Worm (Caenorhabditis elegans): Measurements from ENCODE around the gene F54D10.9.

Gene F54D10.9

ce11 chrII:3795323-3795722 is 37.0 kb downstream of the F54D10.9 start, which contains the start of gene Y8A9A.2:
Y8A9A.2 (plus strand) TSS chrII:3795623.
- TF ChIP-seq dmd-9 (GFP tag; IDR thresholded peaks at IDR 0.05) = no peak
- no peak for TF ChIP-seq F26F4.8 (GFP tag; conservative IDR thresholded peaks at IDR 0.05)
- no peak for TF ChIP-seq mdl-1 (tag; optimal IDR thresholded peaks at IDR 0.05)
- no peak for TF ChIP-seq arid-1 (GFP tag; conservative IDR thresholded peaks at IDR 0.05)
- TF ChIP-seq lin-29 (GFP tag; IDR thresholded peaks at IDR 0.05) = no peak
- TF ChIP-seq lsy-2 (tag; optimal IDR thresholded peaks at IDR 0.05) = no peak
- TF ChIP-seq zip-2 (tag; optimal IDR thresholded peaks at IDR 0.05) = no peak
- no peak for TF ChIP-seq set-16 (GFP tag; IDR thresholded peaks at IDR 0.05)
- no peak for TF ChIP-seq ctbp-1 (GFP tag; IDR thresholded peaks at IDR 0.05)
- TF ChIP-seq lin-15B (tag; optimal IDR thresholded peaks at IDR 0.05) = no peak

ce11 chrII:3793336-3793735 is 38.9 kb downstream of the F54D10.9 start, which contains the start of gene fbxb-99:
fbxb-99 (minus strand) TSS chrII:3793436.
- TF ChIP-seq zfp-3 (GFP tag; conservative IDR thresholded peaks at IDR 0.05) (no peak), fkh-10 (GFP tag; optimal IDR thresholded peaks at IDR 0.05) (no peak), sdz-12 (GFP tag; optimal IDR thresholded peaks at IDR 0.05) (no peak), lin-1 (GFP tag; IDR thresholded peaks at IDR 0.05) (no peak), duxl-1 (tag; optimal IDR thresholded peaks at IDR 0.05; ENCODE audit: poor library complexity) (no peak), dmd-9 (GFP tag; IDR thresholded peaks at IDR 0.05) (no peak), php-3 (GFP tag; IDR thresholded peaks at IDR 0.05) (no peak), dpl-1 (GFP tag; optimal IDR thresholded peaks at IDR 0.05) (no peak), F37D6.2 (tag; optimal IDR thresholded peaks at IDR 0.05) (no peak)

DNA sequence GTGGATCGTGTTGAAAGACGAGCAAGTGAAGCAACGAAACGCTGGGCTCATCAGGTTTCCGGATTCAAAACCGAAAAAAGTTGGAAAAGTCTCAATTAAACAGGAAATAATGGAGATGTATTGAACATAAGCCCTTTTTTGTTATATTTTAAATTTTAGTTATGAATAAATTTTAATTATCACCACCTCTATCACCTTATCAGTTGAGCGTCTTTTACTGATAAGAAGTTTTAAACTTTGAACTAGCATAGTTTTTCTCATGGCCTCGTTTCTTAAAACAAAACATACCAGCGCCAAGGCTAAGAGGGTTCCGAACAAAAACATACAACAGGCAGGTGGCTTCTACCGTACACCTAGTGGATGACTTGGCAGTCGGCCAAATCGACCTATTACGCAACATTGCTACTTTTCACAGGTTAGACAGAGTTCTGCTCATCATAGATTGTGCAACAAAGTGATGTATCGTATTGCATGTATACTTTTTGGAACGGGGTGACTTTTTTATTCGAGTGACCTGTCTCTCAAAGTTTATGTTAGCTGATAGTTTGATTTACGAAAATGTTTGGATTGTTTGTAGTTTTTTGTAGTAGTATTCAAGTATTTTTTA is 43.8 kb downstream of the F54D10.9 start:
- TF ChIP-seq lin-38 (GFP tag; IDR thresholded peaks at IDR 0.05) = no peak
- TF ChIP-seq unc-62 (GFP tag; optimal IDR thresholded peaks at IDR 0.05 in 1 of 2) = peak in 1 of 2 experiments; percentile 20
- no peak for TF ChIP-seq unc-62 (tag; optimal IDR thresholded peaks at IDR 0.05)
- TF ChIP-seq php-3 (GFP tag; IDR thresholded peaks at IDR 0.05) = 0 out of 2 replicates have a peak, but pooled peaks have one; percentile 32
- TF ChIP-seq pqm-1 (tag; optimal IDR thresholded peaks at IDR 0.05) = peak; percentile 15

DNA sequence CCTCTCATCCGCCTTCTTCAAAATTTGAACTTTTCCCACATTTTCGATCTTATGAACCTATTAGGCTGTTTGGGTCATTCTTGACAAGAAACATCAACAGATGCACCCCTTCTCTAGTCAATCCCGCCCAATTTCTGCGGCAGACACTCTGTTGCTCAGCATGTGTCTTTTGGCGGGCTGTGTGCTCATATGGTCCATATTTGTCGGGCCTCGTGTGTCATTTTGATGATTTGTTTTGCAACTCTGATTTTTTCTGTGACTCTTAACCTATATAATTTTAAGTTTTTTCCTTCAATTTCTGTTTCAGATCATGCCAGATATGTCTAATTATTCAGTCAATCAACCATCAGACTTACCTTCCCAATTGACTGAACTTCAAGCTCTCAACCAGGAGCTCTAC is 45.1 kb downstream of the F54D10.9 start, which contains the start of gene T24E12.13:
Gene T24E12.13, plus strand, starts transcription at position 301 of the 400 bp plus-strand sequence.
- TF ChIP-seq D1046.2 (GFP tag; IDR thresholded peaks at IDR 0.05) (no peak), mdl-1 (tag; optimal IDR thresholded peaks at IDR 0.05) (no peak), spr-1 (tag; optimal IDR thresholded peaks at IDR 0.05) (no peak), hlh-30 (tag; optimal IDR thresholded peaks at IDR 0.05; ENCODE audit: insufficient read depth) (no peak), sdz-12 (GFP tag; optimal IDR thresholded peaks at IDR 0.05) (no peak), Y105C5A.15 (GFP tag; IDR thresholded peaks at IDR 0.05) (no peak), rbr-2 (tag; optimal IDR thresholded peaks at IDR 0.05) (no peak), daf-16 (GFP tag; optimal IDR thresholded peaks at IDR 0.05) (no peak), daf-16 (tag; optimal IDR thresholded peaks at IDR 0.05) (no peak), attf-4 (tag; optimal IDR thresholded peaks at IDR 0.05) (no peak), nhr-6 (tag; optimal IDR thresholded peaks at IDR 0.05) (no peak), nhr-41 (GFP tag; IDR thresholded peaks at IDR 0.05) (no peak), madf-5 (GFP tag; IDR thresholded peaks at IDR 0.05) (no peak), unc-62 (GFP tag; optimal IDR thresholded peaks at IDR 0.05 in 1 of 2) (no peak), unc-62 (tag; optimal IDR thresholded peaks at IDR 0.05) (no peak), pqm-1 (tag; optimal IDR thresholded peaks at IDR 0.05) (no peak)

DNA sequence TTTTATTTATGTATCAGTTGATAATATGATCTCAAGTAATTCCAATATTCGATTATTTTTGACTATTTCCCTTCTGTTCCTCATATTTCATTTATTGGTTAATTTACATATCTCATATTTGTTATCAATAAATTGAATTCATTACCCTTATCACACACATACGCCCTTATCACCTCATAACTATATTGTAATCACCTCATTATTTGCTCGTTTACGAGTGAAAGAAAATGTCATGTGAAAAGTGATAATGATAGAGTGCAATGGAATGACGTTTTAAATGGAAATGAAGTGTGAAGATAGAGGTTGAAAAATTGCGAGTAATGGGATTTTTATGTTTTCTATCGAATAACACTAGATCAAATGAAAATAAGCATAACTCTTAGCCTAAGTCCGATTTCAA is 45.7 kb downstream of the F54D10.9 start:
- TF ChIP-seq lin-15B (tag; optimal IDR thresholded peaks at IDR 0.05) = no peak
- no peak for TF ChIP-seq mep-1 (tag; optimal IDR thresholded peaks at IDR 0.05)
- TF ChIP-seq attf-4 (tag; optimal IDR thresholded peaks at IDR 0.05) = no peak
- TF ChIP-seq snpc-4 (tag; optimal IDR thresholded peaks at IDR 0.05) = no peak
- no peak for TF ChIP-seq aha-1 (tag)
- peak; percentile 97 for TF ChIP-seq nhr-77 (tag; optimal IDR thresholded peaks at IDR 0.05)
- peak; percentile 21 for TF ChIP-seq cey-2 (tag; optimal IDR thresholded peaks at IDR 0.05; ENCODE audit: borderline replicate concordance, insufficient read depth)
- no peak for TF ChIP-seq F26F4.8 (GFP tag; conservative IDR thresholded peaks at IDR 0.05)
- no peak for TF ChIP-seq set-16 (GFP tag; IDR thresholded peaks at IDR 0.05)
- peak; percentile 100 for TF ChIP-seq nhr-6 (tag; optimal IDR thresholded peaks at IDR 0.05)
- peak in 1 of 2 experiments; percentile 53 for TF ChIP-seq mdl-1 (tag; optimal IDR thresholded peaks at IDR 0.05)
- TF ChIP-seq ZK337.2 (GFP tag; IDR thresholded peaks at IDR 0.05) = no peak
- TF ChIP-seq mxl-3 (GFP tag; optimal IDR thresholded peaks at IDR 0.05) = peak; percentile 50
- no peak for TF ChIP-seq lin-29 (GFP tag; IDR thresholded peaks at IDR 0.05)
- no peak for TF ChIP-seq mdt-29 (GFP tag; IDR thresholded peaks at IDR 0.05)
- TF ChIP-seq dmd-6 (GFP tag; IDR thresholded peaks at IDR 0.05) = peak; percentile 98
- peak; percentile 91 for TF ChIP-seq lin-1 (GFP tag; IDR thresholded peaks at IDR 0.05)
- TF ChIP-seq php-3 (GFP tag; IDR thresholded peaks at IDR 0.05) = peak; percentile 100
- no peak for TF ChIP-seq T20F7.1 (GFP tag; optimal IDR thresholded peaks at IDR 0.05)

Measured in whole organism, L4 larva.